Fruit fly (Drosophila melanogaster): Measurements from ENCODE around the gene CG2698.

Gene CG2698

dm6 chr3R:8009080-8009620 lies 7.8 kb downstream of the CG2698 start, which contains the start of the genes CG11052 and CG3223 (continued):
- peak; percentile 58; the same call in 1 of the 4 replicates for TF ChIP-seq Dll (GFP tag; IDR thresholded peaks at IDR 0.05; ENCODE audit: partially characterized antibody)
- peak; percentile 66 for TF ChIP-seq HmgZ (tag; optimal IDR thresholded peaks at IDR 0.05)
- no peak for TF ChIP-seq grn (GFP tag; optimal IDR thresholded peaks at IDR 0.05)
- TF ChIP-seq luna (GFP tag; optimal IDR thresholded peaks at IDR 0.05): no peak
- TF ChIP-seq wdn (GFP tag; IDR thresholded peaks at IDR 0.05): no peak
- TF ChIP-seq zfh1 (GFP tag; IDR thresholded peaks at IDR 0.05): 0 out of 3 replicates have a peak, but pooled peaks have one; percentile 27
- TF ChIP-seq CG31365 (tag; optimal IDR thresholded peaks at IDR 0.05): no peak
- peak; percentile 68 for TF ChIP-seq CG13287 (GFP tag; IDR thresholded peaks at IDR 0.05; ENCODE audit: partially characterized antibody)
- no peak for TF ChIP-seq Pdp1 (GFP tag; optimal IDR thresholded peaks at IDR 0.05)
- peak; percentile 51 for TF ChIP-seq vvl (GFP tag; IDR thresholded peaks at IDR 0.05)
- peak in 1 of 2 experiments; percentile 21 for TF ChIP-seq dpn (GFP tag; optimal IDR thresholded peaks at IDR 0.05)
- TF ChIP-seq CG1603 (tag; optimal IDR thresholded peaks at IDR 0.05): peak; percentile 48
- TF ChIP-seq Mrtf (GFP tag; IDR thresholded peaks at IDR 0.05): no peak
- TF ChIP-seq maf-S (GFP tag; optimal IDR thresholded peaks at IDR 0.05): no peak
- TF ChIP-seq CG15073 (GFP tag; optimal IDR thresholded peaks at IDR 0.05): no peak
- peak; percentile 74 for TF ChIP-seq sens (GFP tag)
- no peak for TF ChIP-seq CG9437 (GFP tag; optimal IDR thresholded peaks at IDR 0.05)
- TF ChIP-seq ftz-f1 (GFP tag; optimal IDR thresholded peaks at IDR 0.05): peak; percentile 92
- no peak for TF ChIP-seq gce (GFP tag; IDR thresholded peaks at IDR 0.05)
- peak; percentile 99 for TF ChIP-seq CG15514 (GFP tag; optimal IDR thresholded peaks at IDR 0.05)
- TF ChIP-seq CG6765 (GFP tag; optimal IDR thresholded peaks at IDR 0.05): no peak
- peak; percentile 64 for TF ChIP-seq NfI (GFP tag; optimal IDR thresholded peaks at IDR 0.05)
- TF ChIP-seq CG2129 (GFP tag; IDR thresholded peaks at IDR 0.05; ENCODE audit: partially characterized antibody): no peak
- no peak for TF ChIP-seq CG15011 (GFP tag; optimal IDR thresholded peaks at IDR 0.05)
- TF ChIP-seq CG17361 (GFP tag; IDR thresholded peaks at IDR 0.05): 0 out of 3 replicates have a peak, but pooled peaks have one; percentile 17
- TF ChIP-seq CG12769 (tag; optimal IDR thresholded peaks at IDR 0.05): no peak
- TF ChIP-seq CG4730 (GFP tag; IDR thresholded peaks at IDR 0.05): no peak
- peak; percentile 6 for TF ChIP-seq CG10543 (GFP tag; optimal IDR thresholded peaks at IDR 0.05)
- peak; percentile 81 for TF ChIP-seq Sry-β (GFP tag; optimal IDR thresholded peaks at IDR 0.05)
- no peak for TF ChIP-seq CG4328 (GFP tag; optimal IDR thresholded peaks at IDR 0.05)
- peak; percentile 47 for TF ChIP-seq ERR (GFP tag; optimal IDR thresholded peaks at IDR 0.05)
- no peak for TF ChIP-seq CG12104 (GFP tag; optimal IDR thresholded peaks at IDR 0.05)
- TF ChIP-seq tap (tag; optimal IDR thresholded peaks at IDR 0.05): no peak
- TF ChIP-seq sna (GFP tag; IDR thresholded peaks at IDR 0.05; ENCODE audit: partially characterized antibody): peak; percentile 42; the same call in 1 of the 2 replicates
- TF ChIP-seq CG2202 (tag; optimal IDR thresholded peaks at IDR 0.05): no peak
- TF ChIP-seq CG7786 (GFP tag; optimal IDR thresholded peaks at IDR 0.05): peak; percentile 12
- 0 out of 3 replicates have a peak, but pooled peaks have one; percentile 22 for TF ChIP-seq CG6791 (GFP tag; IDR thresholded peaks at IDR 0.05; ENCODE audit: partially characterized antibody)
- peak; percentile 17 for TF ChIP-seq CG10431 (GFP tag; optimal IDR thresholded peaks at IDR 0.05)
- TF ChIP-seq Kr (GFP tag; optimal IDR thresholded peaks at IDR 0.05): no peak
- TF ChIP-seq Antp (GFP tag; optimal IDR thresholded peaks at IDR 0.05): peak; percentile 4
- TF ChIP-seq NC2β (GFP tag; optimal IDR thresholded peaks at IDR 0.05): no peak
- peak; percentile 8 for TF ChIP-seq mam (GFP tag; optimal IDR thresholded peaks at IDR 0.05)
- peak; percentile 70 for TF ChIP-seq MESR4 (GFP tag; optimal IDR thresholded peaks at IDR 0.05)
- peak; percentile 94 for TF ChIP-seq Elba2 (GFP tag; optimal IDR thresholded peaks at IDR 0.05)
- peak; percentile 62 for TF ChIP-seq row (GFP tag; IDR thresholded peaks at IDR 0.05)
- TF ChIP-seq CG17385 (GFP tag; optimal IDR thresholded peaks at IDR 0.05): peak; percentile 15
- TF ChIP-seq fu2 (GFP tag; optimal IDR thresholded peaks at IDR 0.05): peak; percentile 40
- no peak for TF ChIP-seq gt (GFP tag; IDR thresholded peaks at IDR 0.05)
- peak in 1 of 2 experiments; percentile 9 for TF ChIP-seq crp (GFP tag; optimal IDR thresholded peaks at IDR 0.05)
- no peak for TF ChIP-seq peb (GFP tag; IDR thresholded peaks at IDR 0.05)

All from whole organism, embryonic.